Worm (Caenorhabditis elegans): ENCODE results near the gene ubxn-6.

DNA sequence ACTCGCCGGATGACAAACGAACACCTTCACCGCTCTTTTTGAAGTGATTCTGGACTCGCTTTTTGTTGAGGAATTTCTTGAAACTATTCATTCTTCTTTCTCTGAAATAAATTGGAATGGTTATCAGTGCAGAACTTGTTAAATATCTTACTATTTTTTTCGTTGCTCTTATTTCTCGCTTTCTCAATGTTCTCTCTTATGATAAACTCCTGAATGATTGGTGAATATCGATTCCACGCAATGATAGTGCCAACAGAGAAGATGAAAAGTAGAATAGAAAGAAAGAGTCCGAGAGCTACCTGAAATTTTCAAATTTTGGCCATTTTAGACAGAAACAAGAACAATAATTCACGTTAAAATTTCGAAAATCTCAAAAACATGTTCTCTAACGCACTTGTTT lies at the start of gene ubxn-6:
- TF ChIP-seq ztf-4 (tag; optimal IDR thresholded peaks at IDR 0.05) (no peak), elt-1 (tag; optimal IDR thresholded peaks at IDR 0.05) (no peak), nhr-12 (tag; optimal IDR thresholded peaks at IDR 0.05) (no peak), elt-2 (tag; optimal IDR thresholded peaks at IDR 0.05) (no peak), aly-2 (tag; optimal IDR thresholded peaks at IDR 0.05) (no peak)
